Fruit fly (Drosophila melanogaster) whole organism, pupa: ENCODE data around the gene dtr.

Source experiments
- CG10348 ChIP-seq: fragments of 200-800 bp; sonication (Bioruptor generic); IDR thresholded peaks from 2 replicates; pipeline ENCODE4 v1.3.6; 2022; ENCODE audit warnings: missing biosample characterization, missing genetic modification characterization
- CG12605 ChIP-seq: fragments of 200-800 bp; sonication (Bioruptor generic); IDR thresholded peaks from 2 replicates; pipeline ENCODE4 v1.3.6; 2022; ENCODE audit warnings: missing biosample characterization, missing genetic modification characterization
- CG13204 ChIP-seq: fragments of 200-800 bp; sonication (Bioruptor generic); optimal IDR thresholded peaks from 2 replicates; lab custom pipeline; 2018; ENCODE audit warnings: missing biosample characterization, mild to moderate bottlenecking, missing genetic modification characterization, moderate library complexity
- CG14655 ChIP-seq: fragments of 200-800 bp; sonication (Bioruptor generic); optimal IDR thresholded peaks from 3 replicates; lab custom pipeline; 2017; ENCODE audit warnings: mild to moderate bottlenecking, missing biosample characterization, missing genetic modification reagents, missing genetic modification characterization
- CG15710 ChIP-seq: fragments of 200-800 bp; sonication (Bioruptor generic); optimal IDR thresholded peaks from 2 replicates; lab custom pipeline; 2018; ENCODE audit warnings: missing biosample characterization, mild to moderate bottlenecking, missing genetic modification characterization, moderate library complexity
- CG17806 ChIP-seq: fragments of 200-800 bp; sonication (Bioruptor generic); optimal IDR thresholded peaks from 2 replicates; lab custom pipeline; 2018; ENCODE audit warnings: missing biosample characterization, mild to moderate bottlenecking, missing genetic modification characterization, moderate library complexity
- CG32121 ChIP-seq: fragments of 200-800 bp; sonication (Bioruptor generic); IDR thresholded peaks from 2 replicates; pipeline ENCODE4 v1.3.6; 2022; ENCODE audit warnings: missing biosample characterization, missing genetic modification characterization
- CG34367 ChIP-seq: fragments of 200-800 bp; sonication (Bioruptor generic); optimal IDR thresholded peaks from 2 replicates; lab custom pipeline; 2018; ENCODE audit warnings: missing biosample characterization, mild to moderate bottlenecking, missing genetic modification characterization
- CG4496 ChIP-seq: fragments of 200-800 bp; sonication (Bioruptor generic); IDR thresholded peaks from 3 replicates; pipeline ENCODE4 v1.3.6; 2022; ENCODE audit warnings: missing biosample characterization, missing genetic modification characterization
- CG8159 ChIP-seq: fragments of 200-800 bp; sonication (Bioruptor generic); optimal IDR thresholded peaks from 3 replicates; lab custom pipeline; 2018; ENCODE audit warnings: missing biosample characterization, mild to moderate bottlenecking, missing genetic modification characterization, moderate library complexity
- CG8301 ChIP-seq: fragments of 200-800 bp; sonication (Bioruptor generic); optimal IDR thresholded peaks from 2 replicates; lab custom pipeline; 2018; ENCODE audit warnings: missing biosample characterization, mild to moderate bottlenecking, missing genetic modification characterization
- CG9948 ChIP-seq: fragments of 200-800 bp; sonication (Bioruptor generic); optimal IDR thresholded peaks from 2 replicates; lab custom pipeline; 2018; ENCODE audit warnings: missing biosample characterization, mild to moderate bottlenecking, missing genetic modification characterization, moderate library complexity
- D1 ChIP-seq: fragments of 200-800 bp; sonication (Bioruptor generic); optimal IDR thresholded peaks from 2 replicates; lab custom pipeline; 2018; ENCODE audit warnings: missing biosample characterization, mild to moderate bottlenecking, missing genetic modification characterization, moderate library complexity
- EcR ChIP-seq: fragments of 200-800 bp; sonication (Bioruptor generic); optimal IDR thresholded peaks from 3 replicates; lab custom pipeline; 2019; ENCODE audit warnings: missing biosample characterization, missing genetic modification characterization, mild to moderate bottlenecking, moderate library complexity, missing genetic modification reagents
- Ets98B ChIP-seq: fragments of 200-800 bp; sonication (Bioruptor generic); IDR thresholded peaks from 2 replicates; pipeline ENCODE4 v1.3.6; 2022; ENCODE audit warnings: missing biosample characterization, missing genetic modification characterization
- Pif1A ChIP-seq: fragments of 200-800 bp; sonication (Bioruptor generic); optimal IDR thresholded peaks from 3 replicates; lab custom pipeline; 2016; ENCODE audit warnings: missing biosample characterization, missing genetic modification characterization
- Pif1B ChIP-seq: fragments of 200-800 bp; sonication (Bioruptor generic); optimal IDR thresholded peaks from 3 replicates; lab custom pipeline; 2016; ENCODE audit warnings: missing biosample characterization, missing genetic modification characterization
- Snoo ChIP-seq: fragments of 200-800 bp; sonication (Bioruptor generic); optimal IDR thresholded peaks from 3 replicates; lab custom pipeline; 2017; ENCODE audit warnings: missing biosample characterization, mild to moderate bottlenecking, missing genetic modification characterization, inconsistent platforms
- fd96Ca ChIP-seq: fragments of 200-800 bp; sonication (Bioruptor generic); IDR thresholded peaks from 3 replicates; pipeline ENCODE4 v1.3.6; 2022; ENCODE audit warnings: missing biosample characterization, missing genetic modification characterization
- gl ChIP-seq: fragments of 200-800 bp; sonication (Bioruptor generic); optimal IDR thresholded peaks from 2 replicates; lab custom pipeline; 2018; ENCODE audit warnings: missing biosample characterization, mild to moderate bottlenecking, missing genetic modification characterization
- rn ChIP-seq: fragments of 200-800 bp; sonication (Bioruptor generic); IDR thresholded peaks from 2 replicates; pipeline ENCODE4 v1.3.6; 2022; ENCODE audit warnings: missing biosample characterization, missing genetic modification characterization

The dtr gene

DNA sequence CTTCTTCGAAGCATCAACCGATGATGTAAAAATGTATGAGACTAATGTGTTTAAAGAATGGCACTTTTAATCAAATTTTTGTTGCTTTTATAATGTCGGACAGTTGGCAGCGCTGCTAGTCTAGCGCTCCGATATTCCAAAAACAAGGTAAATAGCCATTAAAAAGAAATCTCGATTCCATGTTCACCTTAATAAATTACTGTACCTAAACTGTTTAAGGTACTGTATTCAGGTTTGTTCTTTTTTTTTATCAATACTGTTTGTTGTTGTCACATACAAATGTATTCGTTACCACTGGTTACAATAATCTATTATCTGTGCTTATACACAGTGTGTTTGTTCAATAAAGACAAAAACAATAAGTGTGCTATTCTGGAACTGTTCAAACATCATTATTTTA lies at the start of gene dtr:
Gene dtr, plus strand, starts transcription at position 301 of the 400 bp plus-strand sequence.
- TF ChIP-seq Snoo (tag; lab: Kevin White, UChicago) = no peak
- TF ChIP-seq CG14655 (GFP tag; lab: Kevin White, UChicago) = no peak
- TF ChIP-seq CG10348 = no peak
- no peak for TF ChIP-seq CG17806 (tag; lab: Kevin White, UChicago)
- TF ChIP-seq CG9948 = no peak
- no peak for TF ChIP-seq Pif1A (GFP tag; lab: Kevin White, UChicago)
- no peak for TF ChIP-seq CG4496 (GFP tag; lab: Robert Waterston, UW)
- TF ChIP-seq fd96Ca (GFP tag; lab: Robert Waterston, UW) = no peak
- no peak for TF ChIP-seq CG8301 (tag; lab: Kevin White, UChicago)
- no peak for TF ChIP-seq EcR (GFP tag; lab: Kevin White, UChicago)
- TF ChIP-seq CG12605 (GFP tag; lab: Robert Waterston, UW) = no peak
- no peak for TF ChIP-seq Pif1B
- no peak for TF ChIP-seq Ets98B (GFP tag; lab: Robert Waterston, UW)
- no peak for TF ChIP-seq CG8159
- no peak for TF ChIP-seq CG34367
- no peak for TF ChIP-seq CG32121
- no peak for TF ChIP-seq CG13204
- TF ChIP-seq CG15710 (tag; lab: Kevin White, UChicago) = no peak
- no peak for TF ChIP-seq gl
- no peak for TF ChIP-seq D1 (tag; lab: Kevin White, UChicago)

dm6 chr2L:21312831-21313437 lies 48.1 kb upstream of the dtr start:
- 0 out of 2 replicates have a peak, but pooled peaks have one; percentile 28 for TF ChIP-seq CG12605 (GFP tag; lab: Robert Waterston, UW)
- TF ChIP-seq CG8159 = no peak
- TF ChIP-seq EcR (GFP tag; lab: Kevin White, UChicago) = peak; percentile 72

- peak; percentile 83 for TF ChIP-seq CG8159
- TF ChIP-seq CG8301 (tag; lab: Kevin White, UChicago) = peak; percentile 59
- peak; percentile 60 for TF ChIP-seq CG13204
- TF ChIP-seq Pif1A (GFP tag; lab: Kevin White, UChicago) = peak; percentile 75
- peak; percentile 7 for TF ChIP-seq CG34367
- peak; percentile 71 for TF ChIP-seq CG32121
- TF ChIP-seq fd96Ca (GFP tag; lab: Robert Waterston, UW) = no peak
- TF ChIP-seq CG17806 (tag; lab: Kevin White, UChicago) = peak; percentile 67
- TF ChIP-seq CG9948 = peak; percentile 56
- no peak for TF ChIP-seq CG10348
- peak; percentile 18; the same call in 1 of the 2 replicates for TF ChIP-seq CG12605 (GFP tag; lab: Robert Waterston, UW)
- peak; percentile 32 for TF ChIP-seq Pif1B
- peak; percentile 75 for TF ChIP-seq CG14655 (GFP tag; lab: Kevin White, UChicago)
- TF ChIP-seq Snoo (tag; lab: Kevin White, UChicago) = peak; percentile 57
- TF ChIP-seq CG15710 (tag; lab: Kevin White, UChicago) = peak; percentile 35
- no peak for TF ChIP-seq D1 (tag; lab: Kevin White, UChicago)
- TF ChIP-seq gl = peak; percentile 35
- TF ChIP-seq rn (GFP tag; lab: Robert Waterston, UW) = no peak
- peak; percentile 55 for TF ChIP-seq EcR (GFP tag; lab: Kevin White, UChicago)
- peak; percentile 74 for TF ChIP-seq Ets98B (GFP tag; lab: Robert Waterston, UW)
- no peak; the same call in 1 of the 3 replicates for TF ChIP-seq CG4496 (GFP tag; lab: Robert Waterston, UW)
Observed at dm6 chr2L:21313909-21314400, 47.1 kb upstream of the dtr start, which contains the start of gene CG46314. TSS of gene CG46314 (plus strand) at chr2L:21314360.

DNA sequence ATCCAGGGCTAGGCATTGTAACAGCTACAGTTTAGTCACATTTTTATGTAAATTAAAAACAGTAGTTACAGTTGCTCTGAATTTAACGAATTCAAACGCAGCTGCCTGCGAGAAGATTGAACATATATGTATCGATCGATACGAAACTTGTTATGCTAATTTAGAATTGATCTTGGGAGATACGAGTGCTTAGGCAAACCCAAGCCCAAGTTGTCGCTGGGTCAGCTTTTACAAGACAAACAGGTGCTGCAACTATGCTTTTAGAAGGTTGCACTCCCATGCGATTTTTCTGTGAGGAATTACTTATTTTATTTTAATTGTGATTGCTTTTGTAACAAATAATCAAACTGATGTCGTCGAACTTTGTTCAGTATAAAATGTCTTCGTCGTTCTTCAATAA lies 44.3 kb upstream of the dtr start:
- TF ChIP-seq CG9948 (no peak), CG13204 (no peak), CG15710 (tag; lab: Kevin White, UChicago) (no peak)

- no peak for TF ChIP-seq CG34367
- TF ChIP-seq CG15710 (tag; lab: Kevin White, UChicago) = no peak
- TF ChIP-seq CG8301 (tag; lab: Kevin White, UChicago) = no peak
- no peak for TF ChIP-seq rn (GFP tag; lab: Robert Waterston, UW)
- TF ChIP-seq CG4496 (GFP tag; lab: Robert Waterston, UW) = no peak
- TF ChIP-seq Pif1B = no peak
- TF ChIP-seq CG10348 = no peak
- no peak for TF ChIP-seq CG8159
- no peak for TF ChIP-seq Snoo (tag; lab: Kevin White, UChicago)
- no peak for TF ChIP-seq Pif1A (GFP tag; lab: Kevin White, UChicago)
- TF ChIP-seq CG12605 (GFP tag; lab: Robert Waterston, UW) = no peak
- TF ChIP-seq Ets98B (GFP tag; lab: Robert Waterston, UW) = no peak
- TF ChIP-seq CG9948 = no peak
- TF ChIP-seq fd96Ca (GFP tag; lab: Robert Waterston, UW) = no peak
- no peak for TF ChIP-seq gl
- TF ChIP-seq CG13204 = no peak
- TF ChIP-seq D1 (tag; lab: Kevin White, UChicago) = no peak
- no peak for TF ChIP-seq CG32121
- no peak for TF ChIP-seq EcR (GFP tag; lab: Kevin White, UChicago)
- TF ChIP-seq CG14655 (GFP tag; lab: Kevin White, UChicago) = no peak
Observed at dm6 chr2L:21322161-21322560, 38.9 kb upstream of the dtr start.

DNA sequence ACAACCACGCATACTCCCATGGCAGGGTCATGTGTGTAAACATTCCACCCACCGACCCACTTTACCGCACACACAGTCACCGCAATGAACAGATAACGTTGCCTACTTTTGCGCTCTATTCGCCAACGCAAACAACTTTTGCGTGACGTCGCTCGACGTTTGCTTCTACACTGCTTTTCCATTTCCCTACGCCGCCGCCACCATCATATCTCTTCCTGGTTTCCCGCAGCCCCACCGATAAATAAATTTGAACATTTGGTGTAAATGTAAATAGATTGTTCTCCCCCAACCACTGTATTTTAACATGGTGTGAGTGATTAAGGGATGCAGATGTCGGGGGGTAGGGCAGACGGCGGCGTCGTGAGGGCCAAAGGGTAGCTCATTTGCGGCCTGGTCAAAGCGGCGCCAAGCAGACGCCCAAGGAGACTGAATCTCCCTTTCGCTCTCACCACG lies 36.6 kb upstream of the dtr start:
- TF ChIP-seq CG15710 (tag; lab: Kevin White, UChicago) (no peak), Snoo (tag; lab: Kevin White, UChicago) (no peak), CG8301 (tag; lab: Kevin White, UChicago) (no peak)
